Worm (Caenorhabditis elegans): ENCODE data around the gene C09B9.85.

- TF ChIP-seq mxl-2 (GFP tag; conservative IDR thresholded peaks at IDR 0.05) (no peak), pqm-1 (tag; optimal IDR thresholded peaks at IDR 0.05) (no peak), ces-1 (GFP tag; optimal IDR thresholded peaks at IDR 0.05) (no peak), ztf-11 (tag; optimal IDR thresholded peaks at IDR 0.05) (no peak), fos-1 (tag; optimal IDR thresholded peaks at IDR 0.05) (no peak), lsy-2 (tag; optimal IDR thresholded peaks at IDR 0.05) (no peak), dmd-8 (GFP tag; IDR thresholded peaks at IDR 0.05) (no peak), nhr-6 (tag; optimal IDR thresholded peaks at IDR 0.05) (no peak), daf-12 (tag; optimal IDR thresholded peaks at IDR 0.05) (no peak), sdz-12 (GFP tag; optimal IDR thresholded peaks at IDR 0.05) (no peak), nhr-48 (tag; optimal IDR thresholded peaks at IDR 0.05) (no peak), nhr-11 (tag; optimal IDR thresholded peaks at IDR 0.05) (no peak)
Observed at ce11 chrIV:4981027-4981426, 44.5 kb downstream of the C09B9.85 start, which contains the start of gene srz-24.
